Worm (Caenorhabditis elegans) whole organism, young adult: ENCODE results near the gene T09A5.5.

Source experiments
- B0261.1 ChIP-seq: sonication (generic microtip); optimal IDR thresholded peaks from 2 replicates; lab custom pipeline; 2016; ENCODE audit warnings: mild to moderate bottlenecking, missing genetic modification characterization, moderate library complexity, missing compliant biosample characterization
- F23B12.7 ChIP-seq: sonication (generic microtip); optimal IDR thresholded peaks from 2 replicates; lab custom pipeline; 2017; ENCODE audit warnings: missing genetic modification characterization, mild to moderate bottlenecking, missing compliant biosample characterization, antibody characterized with exemption, moderate library complexity; ENCODE audit not compliant: insufficient read depth
- F39B2.1 ChIP-seq: fragments of 200-800 bp; sonication (Bioruptor generic); IDR thresholded peaks from 2 replicates; pipeline ENCODE4 v1.3.6; 2022; ENCODE audit warnings: missing genetic modification reagents, missing genetic modification characterization, missing compliant biosample characterization
- F55B11.4 ChIP-seq: sonication (generic microtip); optimal IDR thresholded peaks from 2 replicates; lab custom pipeline; 2016; ENCODE audit warnings: missing compliant biosample characterization, missing genetic modification characterization, borderline replicate concordance; ENCODE audit not compliant: insufficient read depth
- K11D2.4 ChIP-seq: fragments of 200-800 bp; sonication (Bioruptor generic); IDR thresholded peaks from 2 replicates; pipeline ENCODE4 v1.3.6; 2022; ENCODE audit warnings: missing genetic modification reagents, missing genetic modification characterization, missing compliant biosample characterization
- K12H6.12 ChIP-seq: fragments of 200-800 bp; sonication (Bioruptor generic); optimal IDR thresholded peaks from 2 replicates; lab custom pipeline; 2018; ENCODE audit warnings: mild to moderate bottlenecking, missing genetic modification characterization, missing compliant biosample characterization
- ama-1 ChIP-seq, 3 experiments: fragments of 150-350 bp in 1 of 3; sonication (generic microtip) in 2 of 3; optimal IDR thresholded peaks; 2 replicates each; lab custom pipeline; 2014 to 2018; ENCODE audit warnings: missing biosample characterization in 2 of 3, missing genetic modification characterization in 2 of 3, missing genetic modification reagents in 2 of 3
- attf-5 ChIP-seq: fragments of 200-800 bp; sonication (Bioruptor generic); optimal IDR thresholded peaks from 2 replicates; lab custom pipeline; 2018; ENCODE audit warnings: mild to moderate bottlenecking, missing genetic modification characterization, missing compliant biosample characterization
- bed-2 ChIP-seq: fragments of 200-800 bp; sonication (Bioruptor generic); IDR thresholded peaks from 2 replicates; pipeline ENCODE4 v1.3.6; 2022; ENCODE audit warnings: missing genetic modification reagents, missing genetic modification characterization, missing compliant biosample characterization
- cebp-2 ChIP-seq: fragments of 200-800 bp; sonication (Bioruptor generic); IDR thresholded peaks from 2 replicates; pipeline ENCODE4 v1.3.6; 2022; ENCODE audit warnings: missing genetic modification characterization, missing compliant biosample characterization
- ceh-100 ChIP-seq: fragments of 200-800 bp; sonication (Bioruptor generic); IDR thresholded peaks from 2 replicates; pipeline ENCODE4 v1.3.6; 2022; ENCODE audit warnings: missing genetic modification reagents, missing genetic modification characterization, missing compliant biosample characterization
- ceh-40 ChIP-seq: fragments of 200-800 bp; sonication (Bioruptor generic); IDR thresholded peaks from 2 replicates; pipeline ENCODE4 v1.3.6; 2022; ENCODE audit warnings: missing genetic modification characterization, missing compliant biosample characterization
- dox-1 ChIP-seq: fragments of 200-800 bp; sonication (Bioruptor generic); IDR thresholded peaks from 2 replicates; pipeline ENCODE4 v1.3.6; 2022; ENCODE audit warnings: missing genetic modification reagents, missing genetic modification characterization, missing compliant biosample characterization
- dpl-1 ChIP-seq: fragments of 150-350 bp; optimal IDR thresholded peaks from 2 replicates; lab custom pipeline; 2014; ENCODE audit warnings: missing biosample characterization, missing genetic modification reagents, missing genetic modification characterization
- egrh-3 ChIP-seq: fragments of 200-800 bp; sonication (Bioruptor generic); IDR thresholded peaks from 2 replicates; pipeline ENCODE4 v1.3.6; 2022; ENCODE audit warnings: missing genetic modification reagents, missing genetic modification characterization, missing compliant biosample characterization
- ekl-4 ChIP-seq: fragments of 200-800 bp; sonication (Bioruptor generic); IDR thresholded peaks from 2 replicates; pipeline ENCODE4 v1.3.6; 2022; ENCODE audit warnings: missing genetic modification reagents, missing genetic modification characterization, missing compliant biosample characterization
- hmg-1.2 ChIP-seq: fragments of 200-800 bp; sonication (Bioruptor generic); IDR thresholded peaks from 2 replicates; pipeline ENCODE4 v1.3.6; 2022; ENCODE audit warnings: missing genetic modification reagents, missing genetic modification characterization, missing compliant biosample characterization
- hmg-20 ChIP-seq: fragments of 200-800 bp; sonication (Bioruptor generic); IDR thresholded peaks from 2 replicates; pipeline ENCODE4 v1.3.6; 2022; ENCODE audit warnings: missing genetic modification reagents, missing genetic modification characterization, missing compliant biosample characterization
- let-526 ChIP-seq: fragments of 200-800 bp; sonication (Bioruptor generic); IDR thresholded peaks from 2 replicates; pipeline ENCODE4 v1.3.6; 2022; ENCODE audit warnings: missing genetic modification reagents, missing genetic modification characterization, missing compliant biosample characterization
- madf-8 ChIP-seq: fragments of 200-800 bp; sonication (Bioruptor generic); conservative IDR thresholded peaks from 2 replicates; pipeline ENCODE4 v1.3.6; 2022; ENCODE audit warnings: missing genetic modification reagents, missing genetic modification characterization, missing compliant biosample characterization
- mel-28 ChIP-seq: sonication (generic microtip); optimal IDR thresholded peaks from 2 replicates; lab custom pipeline; 2016; ENCODE audit warnings: borderline replicate concordance, mild to moderate bottlenecking, missing genetic modification characterization, missing compliant biosample characterization
- mes-4 ChIP-seq: sonication (generic microtip); optimal IDR thresholded peaks from 2 replicates; lab custom pipeline; 2016; ENCODE audit warnings: missing genotype, missing genetic modification characterization, missing compliant biosample characterization
- nfyb-1 ChIP-seq: fragments of 200-800 bp; sonication (Bioruptor generic); IDR thresholded peaks from 2 replicates; pipeline ENCODE4 v1.3.6; 2022; ENCODE audit warnings: missing genetic modification reagents, missing genetic modification characterization, missing compliant biosample characterization
- nhr-120 ChIP-seq: fragments of 200-800 bp; sonication (Bioruptor generic); IDR thresholded peaks from 2 replicates; pipeline ENCODE4 v1.3.6; 2022; ENCODE audit warnings: missing genetic modification characterization, missing compliant biosample characterization
- nhr-27 ChIP-seq: fragments of 200-800 bp; sonication (Bioruptor generic); optimal IDR thresholded peaks from 2 replicates; lab custom pipeline; 2018; ENCODE audit warnings: mild to moderate bottlenecking, missing genetic modification characterization, moderate library complexity, missing compliant biosample characterization
- pha-4 ChIP-seq: fragments of 150-350 bp; sonication (generic microtip); optimal IDR thresholded peaks from 2 replicates; lab custom pipeline; 2014; ENCODE audit warnings: missing biosample characterization, missing genetic modification reagents, missing genetic modification characterization
- snpc-1.3 ChIP-seq: sonication (generic microtip); optimal IDR thresholded peaks from 2 replicates; lab custom pipeline; 2017; ENCODE audit warnings: missing genetic modification characterization, mild to moderate bottlenecking, missing compliant biosample characterization, antibody characterized with exemption, moderate library complexity, missing genotype, missing genetic modification reagents; ENCODE audit not compliant: insufficient read depth
- snpc-3.4 ChIP-seq: sonication (generic microtip); optimal IDR thresholded peaks from 2 replicates; lab custom pipeline; 2017; ENCODE audit warnings: missing genetic modification characterization, mild to moderate bottlenecking, missing compliant biosample characterization, antibody characterized with exemption, moderate library complexity, missing genotype, missing genetic modification reagents
- snpc-4 ChIP-seq, 5 experiments: fragments of 150-350 bp in 1 of 5; sonication (generic microtip) in 4 of 5; optimal IDR thresholded peaks; 2 replicates each; lab custom pipeline; 2014 to 2018; ENCODE audit warnings: missing genetic modification characterization in 5 of 5, missing biosample characterization in 3 of 5, antibody characterized with exemption in 2 of 5, mild to moderate bottlenecking in 2 of 5, missing compliant biosample characterization in 2 of 5, missing genotype in 2 of 5, moderate library complexity in 2 of 5, missing genetic modification reagents in 1 of 5
- somi-1 ChIP-seq: fragments of 200-800 bp; sonication (Bioruptor generic); optimal IDR thresholded peaks from 2 replicates; lab custom pipeline; 2018; ENCODE audit warnings: mild to moderate bottlenecking, missing genetic modification characterization, missing compliant biosample characterization
- tbx-9 ChIP-seq: sonication (generic microtip); optimal IDR thresholded peaks from 2 replicates; lab custom pipeline; 2016; ENCODE audit warnings: borderline replicate concordance, missing genetic modification characterization, inconsistent platforms, missing compliant biosample characterization
- ztf-22 ChIP-seq: fragments of 200-800 bp; sonication (Bioruptor generic); optimal IDR thresholded peaks from 2 replicates; lab custom pipeline; 2018; ENCODE audit warnings: mild to moderate bottlenecking, missing genetic modification characterization, moderate library complexity, missing compliant biosample characterization
- ztf-28 ChIP-seq: fragments of 200-800 bp; sonication (Bioruptor generic); IDR thresholded peaks from 2 replicates; pipeline ENCODE4 v1.3.6; 2022; ENCODE audit warnings: missing genetic modification reagents, missing genetic modification characterization, missing compliant biosample characterization

T09A5.5 gene

DNA sequence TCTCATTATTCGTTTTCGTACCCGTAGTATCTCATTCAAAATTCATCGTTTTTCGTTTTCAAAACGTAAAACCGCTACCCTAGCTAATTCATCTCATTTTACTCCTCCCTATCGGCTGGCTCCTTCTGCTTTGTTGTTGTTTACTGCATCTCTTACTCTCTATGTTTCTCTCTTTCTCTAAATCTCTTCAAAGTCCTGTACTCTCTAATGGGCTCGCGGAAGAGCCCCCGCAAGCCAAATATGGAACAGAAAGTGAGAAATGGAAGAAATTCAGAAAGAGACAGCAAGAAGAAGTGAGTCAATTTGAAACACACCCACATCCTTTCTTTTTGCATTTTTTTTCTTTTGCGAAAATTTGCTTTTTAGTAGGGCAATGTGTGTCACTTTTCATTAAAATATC is 14.9 kb downstream of the T09A5.5 start:
- TF ChIP-seq ama-1 (optimal IDR thresholded peaks at IDR 0.05; lab: Kevin White, UChicago) (no peak), ama-1 (GFP tag; optimal IDR thresholded peaks at IDR 0.05; lab: Kevin White, UChicago) (no peak), hmg-1.2 (GFP tag; lab: Robert Waterston, UW) (peak; percentile 76), F55B11.4 (tag; lab: Kevin White, UChicago) (no peak)
- TF ChIP-seq, all 124 proteins: peak for 1

DNA sequence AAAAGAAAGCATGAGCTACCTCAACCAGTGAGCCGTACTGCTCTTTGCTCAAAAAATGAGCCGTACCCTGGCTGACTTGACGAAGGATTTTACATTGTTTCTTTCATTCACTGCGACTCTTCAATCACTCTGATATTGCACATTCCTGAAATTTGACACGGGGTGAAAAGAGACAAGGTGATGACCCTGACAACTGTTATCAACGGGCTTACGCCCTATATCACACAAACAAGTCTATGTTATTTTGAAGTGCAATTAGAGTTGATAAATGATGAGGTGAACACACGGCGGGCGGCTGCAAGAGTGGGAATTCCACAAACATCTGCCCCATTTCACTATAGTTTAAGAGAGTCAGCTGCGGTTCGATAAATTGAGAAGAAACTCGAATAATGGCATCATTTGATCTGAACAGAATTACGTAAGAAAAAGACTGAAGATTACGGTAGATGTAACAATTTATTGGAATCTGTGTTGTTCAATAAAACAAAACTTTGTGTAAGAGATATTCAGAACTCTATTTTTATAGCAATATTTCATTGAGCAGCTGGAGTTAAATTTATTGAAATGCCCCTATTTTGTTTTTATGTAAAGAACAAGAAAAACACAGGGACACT is 16.9 kb downstream of the T09A5.5 start:
- TF ChIP-seq ceh-40 (GFP tag; lab: Robert Waterston, UW) (no peak), K12H6.12 (tag; lab: Kevin White, UChicago) (peak; percentile 61), somi-1 (GFP tag; lab: Kevin White, UChicago) (peak; percentile 40), nfyb-1 (GFP tag; lab: Robert Waterston, UW) (0 out of 2 replicates have a peak, but pooled peaks have one; percentile 7), ceh-100 (GFP tag; lab: Robert Waterston, UW) (no peak), tbx-9 (tag; lab: Kevin White, UChicago) (no peak), let-526 (GFP tag; lab: Robert Waterston, UW) (no peak)

DNA sequence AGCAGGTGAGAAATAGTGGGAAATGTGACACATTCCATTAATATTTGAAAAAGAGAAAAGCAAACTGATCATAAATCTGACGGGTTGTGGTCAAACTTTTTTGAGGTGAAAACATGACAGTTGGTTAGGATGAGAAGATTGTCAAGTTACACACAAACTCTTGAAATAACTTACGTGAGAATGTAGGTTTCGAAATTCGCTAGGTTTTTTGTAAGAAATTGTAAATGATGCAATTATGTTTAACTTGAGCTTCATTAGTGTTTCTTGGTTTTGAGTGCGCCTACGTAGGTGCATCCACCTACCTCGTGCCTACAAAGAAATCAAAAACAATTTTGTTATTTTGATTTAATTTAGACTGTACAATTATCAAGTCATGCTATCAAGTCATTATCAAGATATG is 18.3 kb downstream of the T09A5.5 start, which contains the start of gene cex-2:
Gene cex-2, minus strand, starts transcription at position 101 of the 400 bp plus-strand sequence.
- no peak for TF ChIP-seq nhr-120 (GFP tag; lab: Robert Waterston, UW)
- TF ChIP-seq mel-28 (tag; lab: Kevin White, UChicago): no peak
- no peak for TF ChIP-seq madf-8 (GFP tag; lab: Robert Waterston, UW)
- no peak for TF ChIP-seq mes-4 (tag; lab: Kevin White, UChicago)
- TF ChIP-seq ceh-40 (GFP tag; lab: Robert Waterston, UW): no peak
- no peak for TF ChIP-seq ztf-28 (GFP tag; lab: Robert Waterston, UW)
- no peak for TF ChIP-seq snpc-3.4 (tag; lab: Kevin White, UChicago)
- no peak for TF ChIP-seq egrh-3 (GFP tag; lab: Robert Waterston, UW)
- TF ChIP-seq bed-2 (GFP tag; lab: Robert Waterston, UW): no peak
- TF ChIP-seq dpl-1: no peak

DNA sequence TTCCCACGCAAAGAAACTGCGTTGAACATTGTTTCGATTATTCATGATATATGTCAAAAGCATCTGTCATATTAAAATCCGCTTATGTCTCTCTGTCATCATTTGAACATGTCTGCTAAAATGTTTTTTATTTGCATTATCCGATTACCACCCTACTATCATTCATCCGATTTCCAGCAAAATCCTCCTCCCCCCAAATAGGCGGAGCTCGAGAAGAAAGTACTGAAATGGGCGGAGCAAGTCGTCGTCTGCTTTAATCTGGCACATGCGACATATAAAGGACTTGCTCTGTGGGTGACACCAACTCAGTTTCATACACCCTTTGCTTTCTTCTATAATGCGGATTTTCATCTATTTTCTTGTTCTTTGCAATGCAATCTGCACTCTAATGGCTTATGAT is 21.5 kb downstream of the T09A5.5 start, which contains the start of gene T09A5.14:
Gene T09A5.14, plus strand, starts transcription at position 301 of the 400 bp plus-strand sequence.
- no peak for TF ChIP-seq K11D2.4 (GFP tag; lab: Robert Waterston, UW)
- TF ChIP-seq ekl-4 (GFP tag; lab: Robert Waterston, UW): no peak
- TF ChIP-seq ztf-22 (GFP tag; lab: Kevin White, UChicago): no peak
- no peak for TF ChIP-seq K12H6.12 (tag; lab: Kevin White, UChicago)
- no peak for TF ChIP-seq nhr-120 (GFP tag; lab: Robert Waterston, UW)
- TF ChIP-seq nhr-27 (tag; lab: Kevin White, UChicago): no peak
- TF ChIP-seq dox-1 (GFP tag; lab: Robert Waterston, UW): no peak
- no peak for TF ChIP-seq hmg-20 (GFP tag; lab: Robert Waterston, UW)
- no peak for TF ChIP-seq cebp-2
- TF ChIP-seq snpc-4 (GFP tag; optimal IDR thresholded peaks at IDR 0.05; lab: Kevin White, UChicago): no peak
- no peak for TF ChIP-seq snpc-4 (tag; optimal IDR thresholded peaks at IDR 0.05; lab: Kevin White, UChicago)
- TF ChIP-seq pha-4 (tag; lab: Kevin White, UChicago): no peak
- TF ChIP-seq B0261.1 (tag; lab: Kevin White, UChicago): no peak

DNA sequence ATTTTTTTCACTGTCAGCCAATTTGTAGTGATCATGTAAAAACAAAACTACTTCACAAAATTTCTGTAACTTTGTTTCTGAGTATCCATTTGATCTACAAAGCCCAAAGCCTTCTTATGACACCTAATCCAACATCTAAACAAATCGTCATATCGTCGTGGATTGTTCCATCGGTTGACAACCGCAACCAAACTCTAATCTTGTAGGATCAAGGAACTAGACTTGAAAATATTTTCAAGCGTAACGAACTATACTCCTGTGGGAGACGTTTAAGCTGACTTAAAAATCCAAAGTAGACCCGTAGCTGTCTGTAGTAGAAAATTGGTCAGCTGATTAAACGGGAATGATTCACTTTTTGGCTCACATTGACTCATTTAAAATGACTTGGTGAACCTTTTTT is 24.0 kb downstream of the T09A5.5 start:
- no peak for TF ChIP-seq F23B12.7
- TF ChIP-seq attf-5: no peak
- no peak for TF ChIP-seq F39B2.1 (GFP tag; lab: Robert Waterston, UW)
- TF ChIP-seq snpc-1.3 (tag; lab: Kevin White, UChicago): no peak
- TF ChIP-seq ceh-40 (GFP tag; lab: Robert Waterston, UW): no peak
- TF ChIP-seq, all 124 proteins: peak for 0
